Worm (Caenorhabditis elegans) whole organism, L1 larva: ENCODE results near the gene R09E10.13.

Experiments used
- C16A3.4 ChIP-seq: fragments of 150-350 bp; optimal IDR thresholded peaks from 2 replicates; lab custom pipeline; 2014; ENCODE audit warnings: missing biosample characterization, missing genetic modification characterization
- ama-1 ChIP-seq: fragments of 150-350 bp; optimal IDR thresholded peaks from 2 replicates; lab custom pipeline; 2014
- blmp-1 ChIP-seq: fragments of 150-350 bp; optimal IDR thresholded peaks from 2 replicates; lab custom pipeline; 2014; ENCODE audit warnings: missing biosample characterization, missing genetic modification characterization
- ceh-82 ChIP-seq, 3 experiments: fragments of 150-350 bp in 1 of 3; sonication (generic microtip) in 2 of 3; optimal IDR thresholded peaks; 2 replicates each; lab custom pipeline; 2014 to 2017; ENCODE audit warnings: missing biosample characterization in 3 of 3, missing genetic modification characterization in 3 of 3
- ceh-90 ChIP-seq: sonication (generic microtip); optimal IDR thresholded peaks from 2 replicates; lab custom pipeline; 2016; ENCODE audit warnings: missing genetic modification characterization, missing compliant biosample characterization
- dpl-1 ChIP-seq, 3 experiments: fragments of 150-350 bp in 2 of 3; sonication (generic microtip) in 1 of 3; optimal IDR thresholded peaks; 2 replicates each; lab custom pipeline; 2014 to 2017; ENCODE audit warnings: missing biosample characterization in 3 of 3, missing genetic modification characterization in 3 of 3, missing genetic modification reagents in 3 of 3
- dsc-1 ChIP-seq: sonication (generic microtip); optimal IDR thresholded peaks from 2 replicates; lab custom pipeline; 2016; ENCODE audit warnings: mild to moderate bottlenecking, missing genetic modification characterization, missing compliant biosample characterization
- efl-1 ChIP-seq, 4 experiments: fragments of 150-350 bp; optimal IDR thresholded peaks in 3 of 4; peaks in 1 of 4; 1 replicate in 1 of 4; 2 replicates in 3 of 4; lab custom pipeline; 2014; ENCODE audit warnings: missing biosample characterization in 2 of 4, missing genetic modification characterization in 2 of 4, missing genetic modification reagents in 2 of 4
- egl-13 ChIP-seq: sonication (generic microtip); optimal IDR thresholded peaks from 2 replicates; lab custom pipeline; 2016; ENCODE audit warnings: missing genotype, missing genetic modification reagents, missing genetic modification characterization, missing compliant biosample characterization
- egl-27 ChIP-seq, 2 experiments: fragments of 150-350 bp in 1 of 2; sonication (generic microtip); optimal IDR thresholded peaks; 3 replicates each; lab custom pipeline; 2017 to 2018; ENCODE audit warnings: missing biosample characterization in 2 of 2, missing genetic modification characterization in 2 of 2, missing genetic modification reagents in 2 of 2
- elt-2 ChIP-seq: sonication (generic microtip); optimal IDR thresholded peaks from 2 replicates; lab custom pipeline; 2016; ENCODE audit warnings: missing genetic modification characterization, mild to moderate bottlenecking, inconsistent platforms, missing compliant biosample characterization, missing genetic modification reagents
- elt-3 ChIP-seq, 6 experiments: fragments of 150-350 bp in 1 of 6; sonication (generic microtip); optimal IDR thresholded peaks; 2 replicates each; lab custom pipeline; 2017 to 2018; ENCODE audit warnings: missing biosample characterization in 6 of 6, missing genetic modification characterization in 6 of 6, inconsistent platforms in 1 of 6
- fkh-8 ChIP-seq: sonication (generic microtip); optimal IDR thresholded peaks from 2 replicates; lab custom pipeline; 2016; ENCODE audit warnings: mild to moderate bottlenecking, missing genetic modification characterization, missing compliant biosample characterization
- fos-1 ChIP-seq: fragments of 150-350 bp; optimal IDR thresholded peaks from 2 replicates; lab custom pipeline; 2014; ENCODE audit warnings: missing biosample characterization, missing genetic modification characterization
- grh-1 ChIP-seq: fragments of 200-800 bp; sonication (Bioruptor generic); IDR thresholded peaks from 2 replicates; pipeline ENCODE4 v1.3.6; 2022; ENCODE audit warnings: missing genetic modification reagents, missing genetic modification characterization, missing compliant biosample characterization
- hpl-2 ChIP-seq: fragments of 150-350 bp; optimal IDR thresholded peaks from 2 replicates; lab custom pipeline; 2014; ENCODE audit warnings: missing biosample characterization, missing genetic modification reagents, missing genetic modification characterization
- irx-1 ChIP-seq: sonication (generic microtip); optimal IDR thresholded peaks from 2 replicates; lab custom pipeline; 2016; ENCODE audit warnings: missing genetic modification characterization, missing compliant biosample characterization
- isw-1 ChIP-seq: fragments of 200-800 bp; sonication (Bioruptor generic); IDR thresholded peaks from 2 replicates; pipeline ENCODE4 v1.3.6; 2022; ENCODE audit warnings: missing genetic modification characterization, missing compliant biosample characterization
- jun-1 ChIP-seq: fragments of 150-350 bp; optimal IDR thresholded peaks from 2 replicates; lab custom pipeline; 2014; ENCODE audit warnings: missing biosample characterization, missing genetic modification reagents, missing genetic modification characterization
- lin-13 ChIP-seq: fragments of 150-350 bp; optimal IDR thresholded peaks from 2 replicates; lab custom pipeline; 2014; ENCODE audit warnings: missing biosample characterization, missing genetic modification reagents, missing genetic modification characterization
- lin-14 ChIP-seq: fragments of 200-800 bp; sonication (Bioruptor generic); optimal IDR thresholded peaks from 2 replicates; lab custom pipeline; 2018; ENCODE audit warnings: mild to moderate bottlenecking, missing genetic modification characterization, moderate library complexity, missing compliant biosample characterization
- lin-35 ChIP-seq, 2 experiments: fragments of 150-350 bp; optimal IDR thresholded peaks; 2 replicates each; lab custom pipeline; 2014; ENCODE audit warnings: missing biosample characterization in 2 of 2, missing genetic modification characterization in 2 of 2, missing genetic modification reagents in 2 of 2
- lin-39 ChIP-seq: fragments of 150-350 bp; optimal IDR thresholded peaks from 2 replicates; lab custom pipeline; 2014; ENCODE audit warnings: missing biosample characterization, missing genetic modification reagents, missing genetic modification characterization
- lir-3 ChIP-seq: sonication (generic microtip); optimal IDR thresholded peaks from 2 replicates; lab custom pipeline; 2016; ENCODE audit warnings: mild to moderate bottlenecking, missing genetic modification characterization, moderate library complexity, missing compliant biosample characterization; ENCODE audit not compliant: poor library complexity
- lsy-2 ChIP-seq, 2 experiments: fragments of 150-350 bp; optimal IDR thresholded peaks; 2 replicates each; lab custom pipeline; 2014; ENCODE audit warnings: missing biosample characterization in 2 of 2, missing genetic modification characterization in 2 of 2
- mab-9 ChIP-seq: fragments of 200-800 bp; sonication (Bioruptor generic); IDR thresholded peaks from 2 replicates; pipeline ENCODE4 v1.3.6; 2022; ENCODE audit warnings: missing genetic modification reagents, missing genetic modification characterization, missing compliant biosample characterization
- mdl-1 ChIP-seq, 2 experiments: fragments of 150-350 bp; optimal IDR thresholded peaks; 2 replicates each; lab custom pipeline; 2014 to 2017; ENCODE audit warnings: missing biosample characterization in 2 of 2, missing genetic modification characterization in 2 of 2, inconsistent platforms in 1 of 2
- mef-2 ChIP-seq: fragments of 150-350 bp; optimal IDR thresholded peaks from 2 replicates; lab custom pipeline; 2014; ENCODE audit warnings: missing biosample characterization, missing genetic modification characterization
- mep-1 ChIP-seq: fragments of 150-350 bp; optimal IDR thresholded peaks from 2 replicates; lab custom pipeline; 2014; ENCODE audit warnings: missing biosample characterization, missing genetic modification characterization
- nhr-11 ChIP-seq: fragments of 150-350 bp; optimal IDR thresholded peaks from 2 replicates; lab custom pipeline; 2014; ENCODE audit warnings: missing biosample characterization, missing genetic modification characterization
- nhr-19 ChIP-seq: fragments of 200-800 bp; sonication (Bioruptor generic); conservative IDR thresholded peaks from 2 replicates; pipeline ENCODE4 v1.3.6; 2022; ENCODE audit warnings: missing genetic modification characterization, missing compliant biosample characterization
- nhr-47 ChIP-seq: sonication (generic microtip); optimal IDR thresholded peaks from 2 replicates; lab custom pipeline; 2016; ENCODE audit warnings: mild to moderate bottlenecking, missing genetic modification characterization, moderate library complexity, missing compliant biosample characterization
- nhr-71 ChIP-seq: sonication (generic microtip); optimal IDR thresholded peaks from 2 replicates; lab custom pipeline; 2016; ENCODE audit warnings: mild to moderate bottlenecking, missing genetic modification characterization, moderate library complexity, missing compliant biosample characterization
- nhr-77 ChIP-seq: fragments of 150-350 bp; optimal IDR thresholded peaks from 2 replicates; lab custom pipeline; 2014; ENCODE audit warnings: missing biosample characterization, missing genetic modification characterization
- nhr-85 ChIP-seq: sonication (generic microtip); peaks from one replicate; lab custom pipeline; 2016; ENCODE audit warnings: missing genetic modification characterization, inconsistent platforms, missing compliant biosample characterization
- nhr-90 ChIP-seq: sonication (generic microtip); optimal IDR thresholded peaks from 2 replicates; lab custom pipeline; 2016; ENCODE audit warnings: mild to moderate bottlenecking, missing genetic modification characterization, missing compliant biosample characterization; ENCODE audit not compliant: poor library complexity
- pax-3 ChIP-seq: fragments of 200-800 bp; sonication (Bioruptor generic); optimal IDR thresholded peaks from 2 replicates; lab custom pipeline; 2018; ENCODE audit warnings: mild to moderate bottlenecking, missing genetic modification characterization, moderate library complexity, missing compliant biosample characterization
- pqm-1 ChIP-seq: sonication (generic microtip); optimal IDR thresholded peaks from 3 replicates; lab custom pipeline; 2017; ENCODE audit warnings: missing biosample characterization, missing genetic modification characterization
- rnt-1 ChIP-seq: sonication (generic microtip); optimal IDR thresholded peaks from 2 replicates; lab custom pipeline; 2016; ENCODE audit warnings: mild to moderate bottlenecking, missing genetic modification characterization, moderate library complexity, missing compliant biosample characterization
- snu-23 ChIP-seq: sonication (generic microtip); optimal IDR thresholded peaks from 2 replicates; lab custom pipeline; 2016; ENCODE audit warnings: missing genetic modification characterization, missing compliant biosample characterization
- sox-4 ChIP-seq: sonication (generic microtip); optimal IDR thresholded peaks from 2 replicates; lab custom pipeline; 2016; ENCODE audit warnings: missing genetic modification characterization, missing compliant biosample characterization
- sup-37 ChIP-seq: fragments of 200-800 bp; sonication (Bioruptor generic); optimal IDR thresholded peaks from 2 replicates; lab custom pipeline; 2018; ENCODE audit warnings: mild to moderate bottlenecking, missing genetic modification characterization, missing compliant biosample characterization
- swsn-7 ChIP-seq: sonication (generic microtip); optimal IDR thresholded peaks from 2 replicates; lab custom pipeline; 2016; ENCODE audit warnings: missing genetic modification characterization, missing compliant biosample characterization
- tbx-2 ChIP-seq: sonication (generic microtip); optimal IDR thresholded peaks from 2 replicates; lab custom pipeline; 2016; ENCODE audit warnings: missing genetic modification characterization, missing compliant biosample characterization
- unc-86 ChIP-seq: sonication (generic microtip); optimal IDR thresholded peaks from 2 replicates; lab custom pipeline; 2016; ENCODE audit warnings: missing genetic modification characterization, missing compliant biosample characterization
- unc-98 ChIP-seq: fragments of 200-800 bp; sonication (Bioruptor generic); IDR thresholded peaks from 2 replicates; pipeline ENCODE4 v1.3.6; 2022; ENCODE audit warnings: missing genetic modification characterization, missing compliant biosample characterization
- vab-15 ChIP-seq: sonication (generic microtip); optimal IDR thresholded peaks from 2 replicates; lab custom pipeline; 2017; ENCODE audit warnings: missing genotype, mild to moderate bottlenecking, missing genetic modification characterization, missing compliant biosample characterization
- xbp-1 ChIP-seq: sonication (generic microtip); optimal IDR thresholded peaks from 2 replicates; lab custom pipeline; 2016; ENCODE audit warnings: missing genetic modification characterization, missing compliant biosample characterization
- zag-1 ChIP-seq: fragments of 150-350 bp; optimal IDR thresholded peaks from 2 replicates; lab custom pipeline; 2014; ENCODE audit warnings: missing biosample characterization, missing genetic modification characterization
- ztf-11 ChIP-seq, 2 experiments: sonication (generic microtip); optimal IDR thresholded peaks; 2 replicates each; lab custom pipeline; 2016 to 2017; ENCODE audit warnings: missing genetic modification characterization in 2 of 2, missing biosample characterization in 1 of 2, missing compliant biosample characterization in 1 of 2

The R09E10.13 gene

ce11 chrIV:10344621-10345020 is 49.7 kb upstream of the R09E10.13 start (continued):
- no peak for TF ChIP-seq nhr-47
- TF ChIP-seq zag-1 (tag; lab: Kevin White, UChicago): no peak
- TF ChIP-seq lin-14 (GFP tag; lab: Kevin White, UChicago): peak; percentile 80
- TF ChIP-seq, all 84 proteins: peak for 16

- TF ChIP-seq nhr-90 (tag; lab: Kevin White, UChicago) (peak; percentile 58), dsc-1 (tag; lab: Kevin White, UChicago) (peak; percentile 64), nhr-71 (tag; lab: Kevin White, UChicago) (peak; percentile 85), zag-1 (tag; lab: Kevin White, UChicago) (no peak), xbp-1 (tag; lab: Kevin White, UChicago) (peak; percentile 13), nhr-19 (GFP tag; lab: Robert Waterston, UW) (peak; percentile 47), snu-23 (GFP tag; lab: Kevin White, UChicago) (peak; percentile 47), nhr-47 (peak; percentile 67), mdl-1 (tag; optimal IDR thresholded peaks at IDR 0.05; lab: Kevin White, UChicago) (peak in 1 of 2 experiments; percentile 45), elt-2 (tag; lab: Kevin White, UChicago) (peak; percentile 91), mep-1 (tag; lab: Kevin White, UChicago) (no peak), fos-1 (tag; lab: Kevin White, UChicago) (peak; percentile 63), mef-2 (tag; lab: Kevin White, UChicago) (no peak), lin-35 (GFP tag; optimal IDR thresholded peaks at IDR 0.05; lab: Kevin White, UChicago) (peak in 1 of 2 experiments; percentile 50), irx-1 (tag; lab: Kevin White, UChicago) (no peak), grh-1 (GFP tag; lab: Robert Waterston, UW) (peak; percentile 31), dpl-1 (GFP tag; optimal IDR thresholded peaks at IDR 0.05; lab: Kevin White, UChicago) (peak in 1 of 3 experiments; percentile 5), unc-86 (no peak), fkh-8 (tag; lab: Kevin White, UChicago) (peak; percentile 88), sup-37 (GFP tag; lab: Kevin White, UChicago) (peak; percentile 2), hpl-2 (GFP tag; lab: Kevin White, UChicago) (peak; percentile 15), ama-1 (lab: Kevin White, UChicago) (no peak), ceh-82 (tag; optimal IDR thresholded peaks at IDR 0.05; lab: Kevin White, UChicago) (peak in 1 of 3 experiments; percentile 40), efl-1 (optimal IDR thresholded peaks at IDR 0.05; lab: Kevin White, UChicago) (peak; percentile 28 to 33), efl-1 (GFP tag; optimal IDR thresholded peaks at IDR 0.05 in 1 of 2; lab: Kevin White, UChicago) (peak in 1 of 2 experiments; percentile 93), nhr-85 (tag; lab: Kevin White, UChicago) (peak; percentile 68), nhr-77 (tag; lab: Kevin White, UChicago) (peak; percentile 39), pax-3 (tag; lab: Kevin White, UChicago) (peak; percentile 78), jun-1 (peak; percentile 87), C16A3.4 (tag; lab: Kevin White, UChicago) (peak; percentile 46), unc-98 (GFP tag; lab: Robert Waterston, UW) (no peak), ceh-90 (tag; lab: Kevin White, UChicago) (no peak), lin-39 (tag; lab: Kevin White, UChicago) (peak; percentile 67), sox-4 (tag; lab: Kevin White, UChicago) (peak; percentile 32), rnt-1 (tag; lab: Kevin White, UChicago) (peak; percentile 71), egl-27 (tag; optimal IDR thresholded peaks at IDR 0.05; lab: Kevin White, UChicago) (peak in 1 of 2 experiments; percentile 45), tbx-2 (tag; lab: Kevin White, UChicago) (peak; percentile 9), vab-15 (tag; lab: Kevin White, UChicago) (no peak), swsn-7 (tag; lab: Kevin White, UChicago) (peak; percentile 64), isw-1 (no peak), blmp-1 (peak; percentile 98), elt-3 (tag; optimal IDR thresholded peaks at IDR 0.05; lab: Kevin White, UChicago) (peak in 3 of 6 experiments; percentile 39 to 90 (median 60)), lin-14 (GFP tag; lab: Kevin White, UChicago) (peak; percentile 80), nhr-11 (tag; lab: Kevin White, UChicago) (peak; percentile 41), lin-13 (GFP tag; lab: Kevin White, UChicago) (peak; percentile 8), egl-13 (tag; lab: Kevin White, UChicago) (peak; percentile 75), lir-3 (no peak), mab-9 (GFP tag; lab: Robert Waterston, UW) (0 out of 2 replicates have a peak, but pooled peaks have one; percentile 10), pqm-1 (tag; lab: Kevin White, UChicago) (no peak), ztf-11 (tag; optimal IDR thresholded peaks at IDR 0.05; lab: Kevin White, UChicago) (no peak), lsy-2 (tag; optimal IDR thresholded peaks at IDR 0.05; lab: Kevin White, UChicago) (peak; percentile 25 to 61)
These were observed 47.4 kb upstream of the R09E10.13 start for ce11 chrIV:10342361-10342706.
